Worm (Caenorhabditis elegans) whole organism, late embryonic: ENCODE measurements around the gene F31B12.4.

Experiments used
- C08G9.2 ChIP-seq: sonication (generic microtip); optimal IDR thresholded peaks from 2 replicates; lab custom pipeline; 2016; ENCODE audit warnings: mild to moderate bottlenecking, missing genetic modification characterization, moderate library complexity, missing compliant biosample characterization
- C38D4.7 ChIP-seq: fragments of 200-800 bp; sonication (Bioruptor generic); optimal IDR thresholded peaks from 2 replicates; lab custom pipeline; 2018; ENCODE audit warnings: mild to moderate bottlenecking, missing genetic modification characterization, moderate library complexity, missing compliant biosample characterization
- K02D7.2 ChIP-seq: sonication (generic microtip); optimal IDR thresholded peaks from 2 replicates; lab custom pipeline; 2017; ENCODE audit warnings: mild to moderate bottlenecking, missing genetic modification characterization, missing compliant biosample characterization
- K09A11.1 ChIP-seq: sonication (generic microtip); optimal IDR thresholded peaks from 2 replicates; lab custom pipeline; 2017; ENCODE audit warnings: antibody characterized with exemption, mild to moderate bottlenecking, missing genetic modification characterization, missing compliant biosample characterization; ENCODE audit not compliant: insufficient read depth
- T23F11.4 ChIP-seq: fragments of 200-800 bp; sonication (Bioruptor generic); optimal IDR thresholded peaks from 2 replicates; lab custom pipeline; 2018; ENCODE audit warnings: mild to moderate bottlenecking, missing genetic modification characterization, missing compliant biosample characterization
- Y22D7AL.16 ChIP-seq: sonication (generic microtip); optimal IDR thresholded peaks from 2 replicates; lab custom pipeline; 2016; ENCODE audit warnings: missing genetic modification characterization, missing compliant biosample characterization
- ahr-1 ChIP-seq: sonication (generic microtip); optimal IDR thresholded peaks from 2 replicates; lab custom pipeline; 2016; ENCODE audit warnings: missing genetic modification characterization, missing compliant biosample characterization
- ceh-19 ChIP-seq: fragments of 200-800 bp; sonication (Bioruptor generic); optimal IDR thresholded peaks from 2 replicates; lab custom pipeline; 2018; ENCODE audit warnings: mild to moderate bottlenecking, missing genetic modification characterization, missing compliant biosample characterization
- ceh-22 ChIP-seq: sonication (generic microtip); optimal IDR thresholded peaks from 2 replicates; lab custom pipeline; 2017; ENCODE audit warnings: missing biosample characterization, missing genetic modification characterization
- ceh-24 ChIP-seq: sonication (generic microtip); optimal IDR thresholded peaks from 2 replicates; lab custom pipeline; 2016; ENCODE audit warnings: mild to moderate bottlenecking, missing genetic modification characterization, missing compliant biosample characterization
- ceh-30 ChIP-seq: fragments of 150-350 bp; optimal IDR thresholded peaks from 2 replicates; lab custom pipeline; 2014; ENCODE audit warnings: missing biosample characterization, missing genetic modification characterization
- ceh-31 ChIP-seq: sonication (generic microtip); optimal IDR thresholded peaks from 2 replicates; lab custom pipeline; 2016; ENCODE audit warnings: missing genetic modification characterization, missing compliant biosample characterization
- ceh-34 ChIP-seq: sonication (generic microtip); optimal IDR thresholded peaks from 2 replicates; lab custom pipeline; 2016; ENCODE audit warnings: mild to moderate bottlenecking, missing genetic modification characterization, missing compliant biosample characterization
- ceh-45 ChIP-seq: fragments of 200-800 bp; sonication (Bioruptor generic); IDR thresholded peaks from 2 replicates; pipeline ENCODE4 v1.3.6; 2022; ENCODE audit warnings: missing genetic modification reagents, missing genetic modification characterization, missing compliant biosample characterization
- ceh-48 ChIP-seq: sonication (generic microtip); optimal IDR thresholded peaks from 2 replicates; lab custom pipeline; 2016; ENCODE audit warnings: missing genetic modification characterization, inconsistent platforms, missing compliant biosample characterization
- ceh-6 ChIP-seq: fragments of 200-800 bp; sonication (Bioruptor generic); optimal IDR thresholded peaks from 2 replicates; lab custom pipeline; 2018; ENCODE audit warnings: mild to moderate bottlenecking, missing genetic modification characterization, missing compliant biosample characterization
- ceh-9 ChIP-seq: sonication (generic microtip); optimal IDR thresholded peaks from 2 replicates; lab custom pipeline; 2016; ENCODE audit warnings: mild to moderate bottlenecking, missing genetic modification characterization, inconsistent platforms, missing compliant biosample characterization
- che-1 ChIP-seq: sonication (generic microtip); optimal IDR thresholded peaks from 2 replicates; lab custom pipeline; 2016; ENCODE audit warnings: mild to moderate bottlenecking, missing genetic modification characterization, missing compliant biosample characterization
- dmd-4 ChIP-seq: sonication (generic microtip); optimal IDR thresholded peaks from 2 replicates; lab custom pipeline; 2016; ENCODE audit warnings: borderline replicate concordance, missing genetic modification characterization, missing compliant biosample characterization
- dve-1 ChIP-seq: sonication (generic microtip); optimal IDR thresholded peaks from 2 replicates; lab custom pipeline; 2017; ENCODE audit warnings: antibody characterized with exemption, mild to moderate bottlenecking, missing genetic modification characterization, missing compliant biosample characterization
- elt-2 ChIP-seq: sonication (generic microtip); optimal IDR thresholded peaks from 2 replicates; lab custom pipeline; 2016; ENCODE audit warnings: missing genetic modification reagents, missing genetic modification characterization, missing compliant biosample characterization
- elt-4 ChIP-seq: sonication (generic microtip); optimal IDR thresholded peaks from 2 replicates; lab custom pipeline; 2016; ENCODE audit warnings: missing genetic modification characterization, missing compliant biosample characterization
- ets-4 ChIP-seq: sonication (generic microtip); optimal IDR thresholded peaks from 2 replicates; lab custom pipeline; 2016; ENCODE audit warnings: missing genetic modification characterization, missing compliant biosample characterization
- eyg-1 ChIP-seq: sonication (generic microtip); optimal IDR thresholded peaks from 2 replicates; lab custom pipeline; 2016; ENCODE audit warnings: missing genotype, missing genetic modification characterization, missing compliant biosample characterization
- fkh-10 ChIP-seq: fragments of 150-350 bp; optimal IDR thresholded peaks from 2 replicates; lab custom pipeline; 2014; ENCODE audit warnings: missing biosample characterization, missing genetic modification reagents, missing genetic modification characterization
- fkh-6 ChIP-seq: sonication (generic microtip); optimal IDR thresholded peaks from 2 replicates; lab custom pipeline; 2016; ENCODE audit warnings: missing genetic modification characterization, missing compliant biosample characterization
- gmeb-2 ChIP-seq: sonication (generic microtip); optimal IDR thresholded peaks from 2 replicates; lab custom pipeline; 2016; ENCODE audit warnings: missing genetic modification characterization, inconsistent platforms, missing compliant biosample characterization
- hlh-15 ChIP-seq: sonication (generic microtip); optimal IDR thresholded peaks from 2 replicates; lab custom pipeline; 2016; ENCODE audit warnings: missing genetic modification characterization, missing compliant biosample characterization
- hlh-30 ChIP-seq: sonication (generic microtip); optimal IDR thresholded peaks from 2 replicates; lab custom pipeline; 2017; ENCODE audit warnings: antibody characterized with exemption, missing genetic modification characterization, missing compliant biosample characterization; ENCODE audit not compliant: insufficient read depth
- madf-2 ChIP-seq: sonication (generic microtip); optimal IDR thresholded peaks from 2 replicates; lab custom pipeline; 2017; ENCODE audit warnings: missing genetic modification characterization, missing compliant biosample characterization
- mec-3 ChIP-seq: sonication (generic microtip); optimal IDR thresholded peaks from 2 replicates; lab custom pipeline; 2016; ENCODE audit warnings: borderline replicate concordance, missing genetic modification characterization, missing compliant biosample characterization
- nhr-11 ChIP-seq: fragments of 150-350 bp; optimal IDR thresholded peaks from 2 replicates; lab custom pipeline; 2014; ENCODE audit warnings: missing biosample characterization, missing genetic modification characterization
- pax-1 ChIP-seq: fragments of 150-350 bp; optimal IDR thresholded peaks from 2 replicates; lab custom pipeline; 2014; ENCODE audit warnings: missing biosample characterization, missing genetic modification characterization
- pha-2 ChIP-seq: sonication (generic microtip); optimal IDR thresholded peaks from 2 replicates; lab custom pipeline; 2017; ENCODE audit warnings: mild to moderate bottlenecking, missing genetic modification characterization, missing compliant biosample characterization
- pha-4 ChIP-seq: fragments of 150-350 bp; optimal IDR thresholded peaks from 2 replicates; lab custom pipeline; 2018; ENCODE audit warnings: missing biosample characterization, missing genetic modification reagents, missing genetic modification characterization
- pqm-1 ChIP-seq: sonication (generic microtip); optimal IDR thresholded peaks from 2 replicates; lab custom pipeline; 2016; ENCODE audit warnings: missing genetic modification characterization, missing compliant biosample characterization
- pros-1 ChIP-seq: fragments of 150-350 bp; optimal IDR thresholded peaks from 2 replicates; lab custom pipeline; 2014; ENCODE audit warnings: missing biosample characterization, missing genetic modification reagents, missing genetic modification characterization
- ref-2 ChIP-seq: sonication (generic microtip); optimal IDR thresholded peaks from 2 replicates; lab custom pipeline; 2016; ENCODE audit warnings: missing genetic modification characterization, missing compliant biosample characterization
- rnt-1 ChIP-seq: sonication (generic microtip); optimal IDR thresholded peaks from 2 replicates; lab custom pipeline; 2016; ENCODE audit warnings: missing genetic modification characterization, missing compliant biosample characterization
- sdc-2 ChIP-seq: sonication (generic microtip); optimal IDR thresholded peaks from 2 replicates; lab custom pipeline; 2016; ENCODE audit warnings: missing genotype, missing genetic modification characterization, missing compliant biosample characterization
- sox-4 ChIP-seq: sonication (generic microtip); optimal IDR thresholded peaks from 2 replicates; lab custom pipeline; 2017; ENCODE audit warnings: mild to moderate bottlenecking, missing genetic modification characterization, inconsistent platforms, missing compliant biosample characterization
- syd-9 ChIP-seq: sonication (generic microtip); optimal IDR thresholded peaks from 2 replicates; lab custom pipeline; 2016; ENCODE audit warnings: mild to moderate bottlenecking, missing genetic modification characterization, moderate library complexity, missing compliant biosample characterization
- tbx-2 ChIP-seq: sonication (generic microtip); optimal IDR thresholded peaks from 2 replicates; lab custom pipeline; 2016; ENCODE audit warnings: missing genetic modification characterization, missing compliant biosample characterization
- tbx-7 ChIP-seq: sonication (generic microtip); optimal IDR thresholded peaks from 2 replicates; lab custom pipeline; 2016; ENCODE audit warnings: missing genotype, missing genetic modification characterization, missing compliant biosample characterization
- ttx-3 ChIP-seq: sonication (generic microtip); optimal IDR thresholded peaks from 2 replicates; lab custom pipeline; 2016; ENCODE audit warnings: missing genetic modification reagents, missing genetic modification characterization, missing compliant biosample characterization
- unc-3 ChIP-seq, 2 experiments: fragments of 200-800 bp in 1 of 2; sonication (Bioruptor generic) in 1 of 2; sonication (generic microtip) in 1 of 2; conservative IDR thresholded peaks in 1 of 2; optimal IDR thresholded peaks in 1 of 2; 2 replicates each; pipeline versions ENCODE4 v1.3.6 to Lab custom; 2016 to 2022; ENCODE audit warnings: missing compliant biosample characterization in 2 of 2, missing genetic modification characterization in 2 of 2, missing genetic modification reagents in 1 of 2
- unc-42 ChIP-seq: sonication (generic microtip); optimal IDR thresholded peaks from 2 replicates; lab custom pipeline; 2016; ENCODE audit warnings: missing genotype, missing genetic modification characterization, missing compliant biosample characterization
- unc-55 ChIP-seq: sonication (generic microtip); optimal IDR thresholded peaks from 2 replicates; lab custom pipeline; 2017; ENCODE audit warnings: missing biosample characterization, missing genetic modification reagents, missing genetic modification characterization
- zip-5 ChIP-seq: sonication (generic microtip); optimal IDR thresholded peaks from 2 replicates; lab custom pipeline; 2016; ENCODE audit warnings: missing genetic modification characterization, missing compliant biosample characterization

The F31B12.4 gene

ce11 chrX:10763383-10763782 lies 41.2 kb upstream of the F31B12.4 start:
- no peak for TF ChIP-seq pqm-1 (tag; lab: Kevin White, UChicago)
- no peak for TF ChIP-seq sdc-2 (tag; lab: Kevin White, UChicago)
- no peak for TF ChIP-seq ceh-31
- TF ChIP-seq fkh-6 (tag; lab: Kevin White, UChicago) = no peak
- TF ChIP-seq zip-5 (tag; lab: Kevin White, UChicago) = no peak
- no peak for TF ChIP-seq gmeb-2 (tag; lab: Kevin White, UChicago)
- TF ChIP-seq pha-4 (tag; lab: Kevin White, UChicago) = no peak
- TF ChIP-seq elt-2 (tag; lab: Kevin White, UChicago) = no peak
- no peak for TF ChIP-seq ceh-6 (GFP tag; lab: Kevin White, UChicago)
- TF ChIP-seq ceh-48 (tag; lab: Kevin White, UChicago) = no peak
- no peak for TF ChIP-seq ref-2
- no peak for TF ChIP-seq ceh-24

- TF ChIP-seq ceh-31 = peak; percentile 98
- TF ChIP-seq hlh-15 (tag; lab: Kevin White, UChicago) = no peak
- no peak for TF ChIP-seq Y22D7AL.16 (tag; lab: Kevin White, UChicago)
- TF ChIP-seq ceh-30 (tag; lab: Kevin White, UChicago) = no peak
- TF ChIP-seq elt-4 (tag; lab: Kevin White, UChicago) = no peak
- TF ChIP-seq syd-9 = peak; percentile 87
- TF ChIP-seq ceh-9 (tag; lab: Kevin White, UChicago) = no peak
- peak; percentile 100 for TF ChIP-seq unc-55
- TF ChIP-seq ceh-48 (tag; lab: Kevin White, UChicago) = peak; percentile 58
- peak; percentile 92 for TF ChIP-seq hlh-30 (tag; lab: Kevin White, UChicago)
- peak; percentile 58 for TF ChIP-seq ets-4 (tag; lab: Kevin White, UChicago)
- TF ChIP-seq C08G9.2 (tag; lab: Kevin White, UChicago) = peak; percentile 79
- TF ChIP-seq madf-2 (tag; lab: Kevin White, UChicago) = peak; percentile 15
- TF ChIP-seq K09A11.1 = peak; percentile 51
- TF ChIP-seq ttx-3 = no peak
- no peak for TF ChIP-seq T23F11.4 (GFP tag; lab: Kevin White, UChicago)
- peak; percentile 99 for TF ChIP-seq pros-1 (tag; lab: Kevin White, UChicago)
- no peak for TF ChIP-seq K02D7.2 (tag; lab: Kevin White, UChicago)
- TF ChIP-seq ceh-24 = no peak
- peak; percentile 100 for TF ChIP-seq unc-42 (tag; lab: Kevin White, UChicago)
- no peak for TF ChIP-seq ahr-1
- 0 out of 2 replicates have a peak, but pooled peaks have one; percentile 6 for TF ChIP-seq ceh-45 (GFP tag; lab: Robert Waterston, UW)
- TF ChIP-seq pax-1 = peak; percentile 71
- TF ChIP-seq ceh-19 (GFP tag; lab: Kevin White, UChicago) = peak; percentile 81
- TF ChIP-seq fkh-10 (GFP tag; lab: Kevin White, UChicago) = no peak
- TF ChIP-seq tbx-2 = peak; percentile 94
- TF ChIP-seq ref-2 = peak; percentile 92
- TF ChIP-seq che-1 (tag; lab: Kevin White, UChicago) = no peak
- TF ChIP-seq dmd-4 (tag; lab: Kevin White, UChicago) = peak; percentile 66
- TF ChIP-seq fkh-6 (tag; lab: Kevin White, UChicago) = peak; percentile 35
- no peak for TF ChIP-seq zip-5 (tag; lab: Kevin White, UChicago)
- TF ChIP-seq C38D4.7 (GFP tag; lab: Kevin White, UChicago) = no peak
- peak; percentile 76 for TF ChIP-seq ceh-22 (tag; lab: Kevin White, UChicago)
- peak; percentile 92 for TF ChIP-seq rnt-1 (tag; lab: Kevin White, UChicago)
- TF ChIP-seq dve-1 (tag; lab: Kevin White, UChicago) = peak; percentile 77
- peak; percentile 85 for TF ChIP-seq sdc-2 (tag; lab: Kevin White, UChicago)
- no peak for TF ChIP-seq unc-3 (GFP tag; conservative IDR thresholded peaks at IDR 0.05; lab: Robert Waterston, UW)
- TF ChIP-seq unc-3 (tag; optimal IDR thresholded peaks at IDR 0.05; lab: Kevin White, UChicago) = peak; percentile 57
- TF ChIP-seq pha-2 (tag; lab: Kevin White, UChicago) = peak; percentile 38
- TF ChIP-seq sox-4 (tag; lab: Kevin White, UChicago) = no peak
- TF ChIP-seq eyg-1 (tag; lab: Kevin White, UChicago) = peak; percentile 76
- TF ChIP-seq nhr-11 (tag; lab: Kevin White, UChicago) = no peak
- TF ChIP-seq mec-3 (tag; lab: Kevin White, UChicago) = no peak
- peak; percentile 54 for TF ChIP-seq elt-2 (tag; lab: Kevin White, UChicago)
- TF ChIP-seq tbx-7 (tag; lab: Kevin White, UChicago) = peak; percentile 39
- peak; percentile 97 for TF ChIP-seq ceh-34 (tag; lab: Kevin White, UChicago)
Observed at ce11 chrX:10766123-10766622, 38.4 kb upstream of the F31B12.4 start.
